Fruit fly (Drosophila melanogaster) whole organism, pupa: ENCODE measurements around the gene Fur1.

Experiments used
- CG12605 ChIP-seq: fragments of 200-800 bp; sonication (Bioruptor generic); IDR thresholded peaks from 2 replicates; pipeline ENCODE4 v1.3.6; 2022; ENCODE audit warnings: missing biosample characterization, missing genetic modification characterization
- CG17806 ChIP-seq: fragments of 200-800 bp; sonication (Bioruptor generic); optimal IDR thresholded peaks from 2 replicates; lab custom pipeline; 2018; ENCODE audit warnings: missing biosample characterization, mild to moderate bottlenecking, missing genetic modification characterization, moderate library complexity
- CG34367 ChIP-seq: fragments of 200-800 bp; sonication (Bioruptor generic); optimal IDR thresholded peaks from 2 replicates; lab custom pipeline; 2018; ENCODE audit warnings: missing biosample characterization, mild to moderate bottlenecking, missing genetic modification characterization
- CG4496 ChIP-seq: fragments of 200-800 bp; sonication (Bioruptor generic); IDR thresholded peaks from 3 replicates; pipeline ENCODE4 v1.3.6; 2022; ENCODE audit warnings: missing biosample characterization, missing genetic modification characterization
- EcR ChIP-seq: fragments of 200-800 bp; sonication (Bioruptor generic); optimal IDR thresholded peaks from 3 replicates; lab custom pipeline; 2019; ENCODE audit warnings: missing biosample characterization, missing genetic modification characterization, mild to moderate bottlenecking, moderate library complexity, missing genetic modification reagents
- Pif1A ChIP-seq: fragments of 200-800 bp; sonication (Bioruptor generic); optimal IDR thresholded peaks from 3 replicates; lab custom pipeline; 2016; ENCODE audit warnings: missing biosample characterization, missing genetic modification characterization
- gl ChIP-seq: fragments of 200-800 bp; sonication (Bioruptor generic); optimal IDR thresholded peaks from 2 replicates; lab custom pipeline; 2018; ENCODE audit warnings: missing biosample characterization, mild to moderate bottlenecking, missing genetic modification characterization

dm6 chr3R:25505975-25506374 is 33.1 kb upstream of the Fur1 start, which contains the start of gene CG5111:
- TF ChIP-seq Pif1A (GFP tag; lab: Kevin White, UChicago) (no peak), EcR (GFP tag; lab: Kevin White, UChicago) (no peak), CG4496 (GFP tag; lab: Robert Waterston, UW) (no peak), gl (tag; lab: Kevin White, UChicago) (no peak), CG12605 (GFP tag; lab: Robert Waterston, UW) (no peak), CG17806 (tag; lab: Kevin White, UChicago) (no peak), CG34367 (tag; lab: Kevin White, UChicago) (no peak)
